Fruit fly (Drosophila melanogaster) whole organism: Measurements from ENCODE around the gene CNPYb.

ENCODE experiments used
- CG8478 ChIP-seq: fragments of >200 bp; optimal IDR thresholded peaks from 2 replicates; lab custom pipeline; 2018; ENCODE audit warnings: inconsistent platforms
- Dll ChIP-seq: fragments of >200 bp; optimal IDR thresholded peaks from 2 replicates; lab custom pipeline; 2017
- pan ChIP-seq: fragments of >200 bp; optimal IDR thresholded peaks from 2 replicates; lab custom pipeline; 2017
- psq ChIP-seq: fragments of >200 bp; optimal IDR thresholded peaks from 2 replicates; lab custom pipeline; 2017

DNA sequence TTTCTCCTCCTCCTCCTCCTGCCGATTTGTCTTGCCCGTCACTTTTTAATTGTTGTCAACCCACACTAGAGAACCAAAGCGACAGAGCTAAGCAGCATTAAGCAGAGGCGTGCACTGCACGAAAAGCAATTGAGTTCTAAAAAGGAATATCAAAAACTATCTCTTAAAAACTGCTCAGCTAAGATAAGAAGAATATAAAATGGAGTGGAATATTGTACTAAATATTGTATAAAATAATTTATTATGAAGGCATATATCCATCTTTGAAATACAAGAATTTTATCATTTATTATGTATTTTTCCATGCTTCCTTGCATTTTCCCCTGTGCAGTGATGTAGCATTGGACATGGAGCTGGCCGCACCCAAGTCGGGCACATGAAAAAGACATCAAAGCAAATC is 41.0 kb downstream of the CNPYb start:
- TF ChIP-seq CG8478 (lab: Kevin White, UChicago) (no peak), psq (lab: Kevin White, UChicago) (no peak), pan (lab: Kevin White, UChicago) (no peak), Dll (no peak)
